Fruit fly (Drosophila melanogaster) whole organism, embryonic: ENCODE measurements around the gene CG7987.

Source experiments
- Awh ChIP-seq: fragments of 200-800 bp; sonication (Bioruptor generic); IDR thresholded peaks from 2 replicates; pipeline ENCODE4, ENCODE4 v1.3.6; 2022; ENCODE audit warnings: missing biosample characterization, missing genetic modification characterization
- Blimp-1 ChIP-seq: fragments of 200-800 bp; sonication (Bioruptor generic); optimal IDR thresholded peaks from 3 replicates; lab custom pipeline; 2018; ENCODE audit warnings: missing biosample characterization, missing genetic modification characterization, mild to moderate bottlenecking, moderate library complexity, missing genetic modification reagents
- CG10267 ChIP-seq: fragments of 200-800 bp; sonication (Bioruptor generic); optimal IDR thresholded peaks from 2 replicates; lab custom pipeline; 2018; ENCODE audit warnings: missing biosample characterization, mild to moderate bottlenecking, missing genetic modification characterization, moderate library complexity
- CG10462 ChIP-seq: fragments of 200-800 bp; sonication (Bioruptor generic); optimal IDR thresholded peaks from 2 replicates; lab custom pipeline; 2016; ENCODE audit warnings: missing biosample characterization, missing genetic modification characterization
- CG10979 ChIP-seq: fragments of 200-800 bp; sonication (Bioruptor generic); optimal IDR thresholded peaks from 2 replicates; lab custom pipeline; 2018; ENCODE audit warnings: missing biosample characterization, mild to moderate bottlenecking, missing genetic modification characterization, moderate library complexity
- CG12236 ChIP-seq: fragments of 200-800 bp; sonication (Bioruptor generic); optimal IDR thresholded peaks from 2 replicates; lab custom pipeline; 2016; ENCODE audit warnings: missing biosample characterization, missing genetic modification characterization
- CG1233 ChIP-seq: fragments of 200-800 bp; sonication (Bioruptor generic); optimal IDR thresholded peaks from 4 replicates; lab custom pipeline; 2018; ENCODE audit warnings: missing biosample characterization, mild to moderate bottlenecking, missing genetic modification characterization
- CG13624 ChIP-seq: fragments of 200-800 bp; sonication (Bioruptor generic); optimal IDR thresholded peaks from 2 replicates; lab custom pipeline; 2016; ENCODE audit warnings: missing biosample characterization, missing genetic modification characterization
- CG14014 ChIP-seq: fragments of 200-800 bp; sonication (Bioruptor generic); IDR thresholded peaks from 2 replicates; pipeline ENCODE4 v1.3.6; 2022; ENCODE audit warnings: missing biosample characterization, missing genetic modification characterization
- CG14441 ChIP-seq: fragments of 200-800 bp; sonication (Bioruptor generic); IDR thresholded peaks from 2 replicates; pipeline ENCODE4 v1.3.6; 2022; ENCODE audit warnings: missing biosample characterization, missing genetic modification characterization
- CG15011 ChIP-seq: fragments of 200-800 bp; sonication (Bioruptor generic); optimal IDR thresholded peaks from 3 replicates; lab custom pipeline; 2018; ENCODE audit warnings: missing biosample characterization, mild to moderate bottlenecking, missing genetic modification characterization
- CG16815 ChIP-seq: fragments of 200-800 bp; sonication (Bioruptor generic); optimal IDR thresholded peaks from 3 replicates; lab custom pipeline; 2017; ENCODE audit warnings: missing biosample characterization, mild to moderate bottlenecking, missing genetic modification characterization
- CG17328 ChIP-seq: fragments of 200-800 bp; sonication (Bioruptor generic); IDR thresholded peaks from 2 replicates; pipeline ENCODE4 v1.3.6; 2022; ENCODE audit warnings: missing biosample characterization, missing genetic modification characterization
- CG17802 ChIP-seq: fragments of 200-800 bp; sonication (Bioruptor generic); optimal IDR thresholded peaks from 2 replicates; lab custom pipeline; 2018; ENCODE audit warnings: missing biosample characterization, mild to moderate bottlenecking, missing genetic modification characterization, moderate library complexity
- CG18764 ChIP-seq: fragments of 200-800 bp; sonication (Bioruptor generic); optimal IDR thresholded peaks from 3 replicates; lab custom pipeline; 2016; ENCODE audit warnings: missing biosample characterization, missing genetic modification characterization
- CG30403 ChIP-seq: fragments of 200-800 bp; sonication (Bioruptor generic); optimal IDR thresholded peaks from 3 replicates; lab custom pipeline; 2016; ENCODE audit warnings: missing biosample characterization, missing genetic modification characterization
- CG31224 ChIP-seq: fragments of 200-800 bp; sonication (Bioruptor generic); IDR thresholded peaks from 2 replicates; pipeline ENCODE4 v1.3.6; 2022; ENCODE audit warnings: missing biosample characterization, missing genetic modification characterization
- CG3281 ChIP-seq: fragments of 200-800 bp; sonication (Bioruptor generic); optimal IDR thresholded peaks from 3 replicates; lab custom pipeline; 2017; ENCODE audit warnings: missing biosample characterization, mild to moderate bottlenecking, missing genetic modification characterization
- CG3838 ChIP-seq: fragments of 200-800 bp; sonication (Bioruptor generic); optimal IDR thresholded peaks from 3 replicates; lab custom pipeline; 2016; ENCODE audit warnings: missing biosample characterization, missing genetic modification characterization
- CG7556 ChIP-seq: fragments of 200-800 bp; sonication (Bioruptor generic); optimal IDR thresholded peaks from 2 replicates; lab custom pipeline; 2017; ENCODE audit warnings: missing biosample characterization, mild to moderate bottlenecking, missing genetic modification characterization
- CG8924 ChIP-seq: fragments of 200-800 bp; optimal IDR thresholded peaks from 3 replicates; lab custom pipeline; 2019; ENCODE audit warnings: missing biosample characterization, mild to moderate bottlenecking, missing genetic modification characterization, moderate library complexity
- D ChIP-seq, 2 experiments: fragments of 200-800 bp in 1 of 2; fragments of >200 bp in 1 of 2; sonication (Bioruptor generic) in 1 of 2; optimal IDR thresholded peaks; 2 replicates in 1 of 2; 3 replicates in 1 of 2; lab custom pipeline; 2017; ENCODE audit warnings: mild to moderate bottlenecking in 1 of 2, missing biosample characterization in 1 of 2, missing genetic modification characterization in 1 of 2, missing genetic modification reagents in 1 of 2
- Dp ChIP-seq: fragments of 200-800 bp; sonication (Bioruptor generic); optimal IDR thresholded peaks from 2 replicates; lab custom pipeline; 2018; ENCODE audit warnings: missing biosample characterization, mild to moderate bottlenecking, missing genetic modification characterization, moderate library complexity
- Dref ChIP-seq: fragments of 200-800 bp; sonication (Bioruptor generic); IDR thresholded peaks from 2 replicates; pipeline ENCODE4 v1.3.6; 2022; ENCODE audit warnings: missing biosample characterization, missing genetic modification characterization
- Drgx ChIP-seq: fragments of 200-800 bp; sonication (Bioruptor generic); IDR thresholded peaks from 2 replicates; pipeline ENCODE4 v1.3.6; 2022; ENCODE audit warnings: missing biosample characterization, missing genetic modification characterization
- H2.0 ChIP-seq: fragments of 200-800 bp; sonication (Bioruptor generic); IDR thresholded peaks from 2 replicates; pipeline ENCODE4 v1.3.6; 2022; ENCODE audit warnings: missing biosample characterization, missing genetic modification characterization
- HLH4C ChIP-seq: fragments of 200-800 bp; sonication (Bioruptor generic); IDR thresholded peaks from 3 replicates; pipeline ENCODE4 v1.3.6; 2022; ENCODE audit warnings: missing biosample characterization, missing genetic modification characterization; ENCODE audit not compliant: partially characterized antibody
- NC2β ChIP-seq: fragments of 200-800 bp; sonication (Bioruptor generic); optimal IDR thresholded peaks from 2 replicates; lab custom pipeline; 2016; ENCODE audit warnings: missing biosample characterization, missing genetic modification characterization
- Trl ChIP-seq, 3 experiments: fragments of >200 bp in 2 of 3; fragments of 200-800 bp in 1 of 3; sonication (Bioruptor generic) in 1 of 3; optimal IDR thresholded peaks; 2 replicates in 1 of 3; 3 replicates in 2 of 3; lab custom pipeline; 2016 to 2017; ENCODE audit warnings: missing biosample characterization in 1 of 3, missing genetic modification characterization in 1 of 3
- Vsx1 ChIP-seq: fragments of 200-800 bp; sonication (Bioruptor generic); optimal IDR thresholded peaks from 2 replicates; lab custom pipeline; 2017; ENCODE audit warnings: missing biosample characterization, mild to moderate bottlenecking, missing genetic modification characterization, missing genetic modification reagents
- chn ChIP-seq: fragments of 200-800 bp; sonication (Bioruptor generic); optimal IDR thresholded peaks from 2 replicates; lab custom pipeline; 2016; ENCODE audit warnings: missing biosample characterization, missing genetic modification characterization
- dan ChIP-seq: fragments of 200-800 bp; sonication (Bioruptor generic); IDR thresholded peaks from 2 replicates; pipeline ENCODE4 v1.3.6; 2022; ENCODE audit warnings: missing biosample characterization, missing genetic modification characterization
- fd64A ChIP-seq: fragments of 200-800 bp; sonication (Bioruptor generic); optimal IDR thresholded peaks from 3 replicates; lab custom pipeline; 2018; ENCODE audit warnings: missing biosample characterization, mild to moderate bottlenecking, missing genetic modification characterization
- fu2 ChIP-seq: fragments of 200-800 bp; sonication (Bioruptor generic); optimal IDR thresholded peaks from 2 replicates; lab custom pipeline; 2016; ENCODE audit warnings: missing biosample characterization, missing genetic modification characterization
- gce ChIP-seq: fragments of 200-800 bp; sonication (Bioruptor generic); IDR thresholded peaks from 3 replicates; pipeline ENCODE4 v1.3.6; 2022; ENCODE audit warnings: missing biosample characterization, missing genetic modification characterization
- insv ChIP-seq, 2 experiments: fragments of 200-800 bp; sonication (Bioruptor generic); optimal IDR thresholded peaks; 3 replicates each; lab custom pipeline; 2016 to 2018; ENCODE audit warnings: missing biosample characterization in 2 of 2, missing genetic modification characterization in 2 of 2
- kah ChIP-seq: fragments of 200-800 bp; sonication (Bioruptor generic); optimal IDR thresholded peaks from 2 replicates; lab custom pipeline; 2018; ENCODE audit warnings: missing biosample characterization, mild to moderate bottlenecking, missing genetic modification characterization
- lmd ChIP-seq: fragments of 200-800 bp; sonication (Bioruptor generic); IDR thresholded peaks from 2 replicates; pipeline ENCODE4 v1.3.6; 2022; ENCODE audit warnings: missing biosample characterization, missing genetic modification characterization
- nom ChIP-seq: fragments of 200-800 bp; sonication (Bioruptor generic); optimal IDR thresholded peaks from 2 replicates; lab custom pipeline; 2017; ENCODE audit warnings: missing biosample characterization, missing genetic modification characterization, mild to moderate bottlenecking, moderate library complexity, missing genetic modification reagents
- odd ChIP-seq: fragments of 200-800 bp; sonication (Bioruptor generic); optimal IDR thresholded peaks from 2 replicates; lab custom pipeline; 2017; ENCODE audit warnings: missing biosample characterization, mild to moderate bottlenecking, missing genetic modification characterization
- onecut ChIP-seq: fragments of 200-800 bp; sonication (Bioruptor generic); IDR thresholded peaks from 2 replicates; pipeline ENCODE4 v1.3.6; 2022; ENCODE audit warnings: missing biosample characterization, missing genetic modification characterization
- otp ChIP-seq: fragments of 200-800 bp; sonication (Bioruptor generic); IDR thresholded peaks from 3 replicates; pipeline ENCODE4, ENCODE4 v1.3.6; 2022; ENCODE audit warnings: missing biosample characterization, missing genetic modification characterization
- p53 ChIP-seq: fragments of 200-800 bp; sonication (Bioruptor generic); optimal IDR thresholded peaks from 2 replicates; lab custom pipeline; 2016; ENCODE audit warnings: missing biosample characterization, missing genetic modification characterization
- phol ChIP-seq: fragments of 200-800 bp; sonication (Bioruptor generic); optimal IDR thresholded peaks from 3 replicates; lab custom pipeline; 2018; ENCODE audit warnings: missing biosample characterization, mild to moderate bottlenecking, missing genetic modification characterization, moderate library complexity
- sr ChIP-seq: fragments of 200-800 bp; sonication (Bioruptor generic); IDR thresholded peaks from 3 replicates; pipeline ENCODE4 v1.3.6; 2022; ENCODE audit warnings: missing biosample characterization, missing genetic modification characterization
- sug ChIP-seq: fragments of 200-800 bp; optimal IDR thresholded peaks from 2 replicates; lab custom pipeline; 2019; ENCODE audit warnings: missing biosample characterization, mild to moderate bottlenecking, missing genetic modification characterization, moderate library complexity
- tll ChIP-seq, 2 experiments: fragments of 200-800 bp in 1 of 2; fragments of >200 bp in 1 of 2; sonication (Bioruptor generic) in 1 of 2; optimal IDR thresholded peaks; 2 replicates each; lab custom pipeline; 2017 to 2019; ENCODE audit warnings: missing biosample characterization in 2 of 2, missing genetic modification characterization in 2 of 2, mild to moderate bottlenecking in 1 of 2, moderate library complexity in 1 of 2

CG7987 gene

dm6 chr3R:14590753-14591535 lies 15.3 kb upstream of the CG7987 start (continued):
- peak; percentile 93 for TF ChIP-seq CG16815
- peak; percentile 41 for TF ChIP-seq sug (tag; lab: Kevin White, UChicago)
- TF ChIP-seq chn: peak; percentile 47
- TF ChIP-seq CG14441 (GFP tag; lab: Robert Waterston, UW): peak; percentile 43; the same call in 1 of the 2 replicates
- TF ChIP-seq CG8924: peak; percentile 95
- TF ChIP-seq CG3281: peak; percentile 41
- TF ChIP-seq CG3838: no peak
- peak; percentile 80 for TF ChIP-seq odd (GFP tag; lab: Kevin White, UChicago)
- TF ChIP-seq fu2: no peak
- peak; percentile 53; the same call in 1 of the 3 replicates for TF ChIP-seq sr
- peak; percentile 89 for TF ChIP-seq CG30403
- TF ChIP-seq Trl (optimal IDR thresholded peaks at IDR 0.05; lab: Kevin White, UChicago): peak in 1 of 2 experiments; percentile 45
- TF ChIP-seq Trl (GFP tag; optimal IDR thresholded peaks at IDR 0.05; lab: Kevin White, UChicago): no peak
- TF ChIP-seq Dref (GFP tag; lab: Robert Waterston, UW): no peak
- no peak for TF ChIP-seq CG13624
- TF ChIP-seq phol (tag; lab: Kevin White, UChicago): peak; percentile 93
- peak; percentile 90 for TF ChIP-seq Blimp-1 (GFP tag; lab: Kevin White, UChicago)
- TF ChIP-seq Dp (GFP tag; lab: Kevin White, UChicago): no peak
- no peak for TF ChIP-seq CG12236 (GFP tag; lab: Kevin White, UChicago)
- TF ChIP-seq gce (GFP tag; lab: Robert Waterston, UW): 0 out of 3 replicates have a peak, but pooled peaks have one; percentile 20
- TF ChIP-seq CG14014 (GFP tag; lab: Robert Waterston, UW): no peak
- TF ChIP-seq p53 (GFP tag; lab: Kevin White, UChicago): no peak
- TF ChIP-seq HLH4C: no peak
- TF ChIP-seq Awh: peak; percentile 69
- TF ChIP-seq CG10979: peak; percentile 98
- peak; percentile 85 for TF ChIP-seq CG17328
- peak; percentile 94 for TF ChIP-seq CG7556 (GFP tag; lab: Kevin White, UChicago)
- TF ChIP-seq H2.0 (GFP tag; lab: Robert Waterston, UW): 0 out of 2 replicates have a peak, but pooled peaks have one; percentile 29
- peak; percentile 54 for TF ChIP-seq kah
- TF ChIP-seq CG15011 (GFP tag; lab: Kevin White, UChicago): peak; percentile 48
- TF ChIP-seq dan (GFP tag; lab: Robert Waterston, UW): peak; percentile 73
- TF ChIP-seq tll (GFP tag; optimal IDR thresholded peaks at IDR 0.05; lab: Kevin White, UChicago): peak in 1 of 2 experiments; percentile 74
- TF ChIP-seq nom (GFP tag; lab: Kevin White, UChicago): peak; percentile 29
- TF ChIP-seq fd64A (GFP tag; lab: Kevin White, UChicago): no peak
- TF ChIP-seq D (optimal IDR thresholded peaks at IDR 0.05; lab: Kevin White, UChicago): no peak
- peak; percentile 96 for TF ChIP-seq D (GFP tag; optimal IDR thresholded peaks at IDR 0.05; lab: Kevin White, UChicago)
- peak; percentile 93 for TF ChIP-seq CG10267 (tag; lab: Kevin White, UChicago)
- TF ChIP-seq CG31224 (GFP tag; lab: Robert Waterston, UW): peak; percentile 34; the same call in 1 of the 2 replicates
- peak; percentile 83 for TF ChIP-seq CG1233 (GFP tag; lab: Kevin White, UChicago)
- peak; percentile 77; the same call in 2 of the 3 replicates for TF ChIP-seq otp (GFP tag; lab: Robert Waterston, UW)
- peak; percentile 74 for TF ChIP-seq Vsx1 (GFP tag; lab: Kevin White, UChicago)
- TF ChIP-seq lmd (GFP tag; lab: Robert Waterston, UW): peak; percentile 69
- peak; percentile 81 for TF ChIP-seq CG18764 (GFP tag; lab: Kevin White, UChicago)
- TF ChIP-seq Drgx (GFP tag; lab: Robert Waterston, UW): peak; percentile 31; the same call in 1 of the 2 replicates
- peak; percentile 84 for TF ChIP-seq CG10462 (GFP tag; lab: Kevin White, UChicago)
- TF ChIP-seq NC2β (GFP tag; lab: Kevin White, UChicago): peak; percentile 1
- TF ChIP-seq insv (GFP tag; optimal IDR thresholded peaks at IDR 0.05; lab: Kevin White, UChicago): peak in 1 of 2 experiments; percentile 9
- TF ChIP-seq CG17802 (tag; lab: Kevin White, UChicago): peak; percentile 39
- TF ChIP-seq onecut (GFP tag; lab: Robert Waterston, UW): peak; percentile 65
